Worm (Caenorhabditis elegans) whole organism, mixed stage, embryonic: ENCODE results near the gene F47F2.1.

Experiments
- M03D4.4 ChIP-seq: sonication (generic microtip); optimal IDR thresholded peaks from 2 replicates; lab custom pipeline; 2017; ENCODE audit warnings: mild to moderate bottlenecking, missing genetic modification characterization, missing compliant biosample characterization
- bed-3 ChIP-seq: fragments of 200-800 bp; sonication (Bioruptor generic); optimal IDR thresholded peaks from 3 replicates; lab custom pipeline; 2018; ENCODE audit warnings: mild to moderate bottlenecking, missing genetic modification characterization, moderate library complexity, missing compliant biosample characterization
- blmp-1 ChIP-seq: fragments of 150-350 bp; optimal IDR thresholded peaks from 2 replicates; lab custom pipeline; 2014; ENCODE audit warnings: missing biosample characterization, missing genetic modification characterization
- ceh-39 ChIP-seq: fragments of 150-350 bp; optimal IDR thresholded peaks from 2 replicates; lab custom pipeline; 2014; ENCODE audit warnings: missing biosample characterization, missing genetic modification characterization
- ceh-43 ChIP-seq: fragments of 200-800 bp; sonication (Bioruptor generic); optimal IDR thresholded peaks from 2 replicates; lab custom pipeline; 2018; ENCODE audit warnings: mild to moderate bottlenecking, missing genetic modification characterization, moderate library complexity, missing compliant biosample characterization
- ceh-83 ChIP-seq: fragments of 200-800 bp; sonication (Bioruptor generic); optimal IDR thresholded peaks from 2 replicates; lab custom pipeline; 2018; ENCODE audit warnings: mild to moderate bottlenecking, missing genetic modification characterization, missing compliant biosample characterization
- cnd-1 ChIP-seq: fragments of 200-800 bp; sonication (Bioruptor generic); optimal IDR thresholded peaks from 2 replicates; lab custom pipeline; 2018; ENCODE audit warnings: mild to moderate bottlenecking, missing genetic modification characterization, missing compliant biosample characterization
- drap-1 ChIP-seq: fragments of 200-800 bp; sonication (Bioruptor generic); optimal IDR thresholded peaks from 3 replicates; lab custom pipeline; 2018; ENCODE audit warnings: mild to moderate bottlenecking, missing genetic modification characterization, missing compliant biosample characterization
- elt-1 ChIP-seq: sonication (generic microtip); optimal IDR thresholded peaks from 2 replicates; lab custom pipeline; 2017; ENCODE audit warnings: missing genetic modification characterization, mild to moderate bottlenecking, missing compliant biosample characterization, antibody characterized with exemption, moderate library complexity, borderline replicate concordance; ENCODE audit not compliant: insufficient read depth
- elt-3 ChIP-seq: fragments of 150-350 bp; optimal IDR thresholded peaks from 2 replicates; lab custom pipeline; 2014; ENCODE audit warnings: missing biosample characterization, missing genetic modification characterization
- flh-1 ChIP-seq: fragments of 200-800 bp; sonication (Bioruptor generic); optimal IDR thresholded peaks from 2 replicates; lab custom pipeline; 2018; ENCODE audit warnings: mild to moderate bottlenecking, missing genetic modification characterization, moderate library complexity, missing compliant biosample characterization
- ham-2 ChIP-seq: fragments of 200-800 bp; sonication (Bioruptor generic); optimal IDR thresholded peaks from 2 replicates; lab custom pipeline; 2018; ENCODE audit warnings: mild to moderate bottlenecking, missing genetic modification characterization, missing compliant biosample characterization
- hlh-1 ChIP-seq: fragments of 150-350 bp; optimal IDR thresholded peaks from 2 replicates; lab custom pipeline; 2014; ENCODE audit warnings: missing biosample characterization, missing genetic modification reagents, missing genetic modification characterization
- lin-13 ChIP-seq: fragments of 150-350 bp; optimal IDR thresholded peaks from 2 replicates; lab custom pipeline; 2014; ENCODE audit warnings: missing biosample characterization, missing genetic modification characterization
- lin-32 ChIP-seq: fragments of 200-800 bp; sonication (Bioruptor generic); optimal IDR thresholded peaks from 2 replicates; lab custom pipeline; 2018; ENCODE audit warnings: mild to moderate bottlenecking, missing genetic modification characterization, missing compliant biosample characterization
- mab-5 ChIP-seq: fragments of 150-350 bp; optimal IDR thresholded peaks from 2 replicates; lab custom pipeline; 2014; ENCODE audit warnings: missing biosample characterization, missing genetic modification characterization
- mep-1 ChIP-seq: fragments of 150-350 bp; optimal IDR thresholded peaks from 2 replicates; lab custom pipeline; 2017; ENCODE audit warnings: missing biosample characterization, missing genetic modification reagents, missing genetic modification characterization, inconsistent platforms
- mls-2 ChIP-seq: sonication (generic microtip); optimal IDR thresholded peaks from 2 replicates; lab custom pipeline; 2016; ENCODE audit warnings: mild to moderate bottlenecking, missing genetic modification characterization, moderate library complexity, missing compliant biosample characterization
- nhr-12 ChIP-seq: fragments of 150-350 bp; optimal IDR thresholded peaks from 2 replicates; lab custom pipeline; 2014; ENCODE audit warnings: missing biosample characterization, missing genetic modification characterization
- nhr-2 ChIP-seq: fragments of 150-350 bp; optimal IDR thresholded peaks from 2 replicates; lab custom pipeline; 2014; ENCODE audit warnings: missing biosample characterization, missing genetic modification characterization
- nhr-237 ChIP-seq: fragments of 150-350 bp; optimal IDR thresholded peaks from 2 replicates; lab custom pipeline; 2014; ENCODE audit warnings: missing biosample characterization, missing genetic modification characterization
- nhr-28 ChIP-seq: fragments of 150-350 bp; optimal IDR thresholded peaks from 2 replicates; lab custom pipeline; 2014; ENCODE audit warnings: missing biosample characterization, missing genetic modification characterization
- nhr-76 ChIP-seq: sonication (generic microtip); optimal IDR thresholded peaks from 2 replicates; lab custom pipeline; 2017; ENCODE audit warnings: missing biosample characterization, missing genetic modification characterization
- pha-4 ChIP-seq: fragments of 150-350 bp; optimal IDR thresholded peaks from 2 replicates; lab custom pipeline; 2018; ENCODE audit warnings: missing biosample characterization, missing genetic modification reagents, missing genetic modification characterization
- sem-2 ChIP-seq: fragments of 200-800 bp; sonication (Bioruptor generic); optimal IDR thresholded peaks from 2 replicates; lab custom pipeline; 2018; ENCODE audit warnings: mild to moderate bottlenecking, missing genetic modification characterization, missing compliant biosample characterization
- snpc-4 ChIP-seq: fragments of 150-350 bp; optimal IDR thresholded peaks from 2 replicates; lab custom pipeline; 2014; ENCODE audit warnings: missing biosample characterization, missing genetic modification characterization
- tbx-8 ChIP-seq: fragments of 200-800 bp; sonication (Bioruptor generic); optimal IDR thresholded peaks from 2 replicates; lab custom pipeline; 2018; ENCODE audit warnings: mild to moderate bottlenecking, missing genetic modification characterization, moderate library complexity, missing compliant biosample characterization
- unc-120 ChIP-seq: sonication (generic microtip); optimal IDR thresholded peaks from 2 replicates; lab custom pipeline; 2017; ENCODE audit warnings: missing genetic modification characterization, missing compliant biosample characterization; ENCODE audit not compliant: poor library complexity, severe bottlenecking
- unc-39 ChIP-seq: fragments of 150-350 bp; optimal IDR thresholded peaks from 2 replicates; lab custom pipeline; 2014; ENCODE audit warnings: missing biosample characterization, missing genetic modification characterization
- unc-62 ChIP-seq: fragments of 150-350 bp; optimal IDR thresholded peaks from 2 replicates; lab custom pipeline; 2014; ENCODE audit warnings: missing biosample characterization, missing genetic modification reagents, missing genetic modification characterization
- zip-8 ChIP-seq: fragments of 150-350 bp; optimal IDR thresholded peaks from 2 replicates; lab custom pipeline; 2014; ENCODE audit warnings: missing biosample characterization, missing genetic modification characterization
- ztf-11 ChIP-seq: fragments of 150-350 bp; optimal IDR thresholded peaks from 2 replicates; lab custom pipeline; 2014; ENCODE audit warnings: missing biosample characterization, missing genetic modification characterization

Gene F47F2.1

ce11 chrX:3857697-3858096 is 20.6 kb upstream of the F47F2.1 start, which contains the start of gene ceh-18:
TSS of gene ceh-18 (minus strand) at chrX:3857797.
- TF ChIP-seq unc-62 (no peak), lin-32 (GFP tag; lab: Kevin White, UChicago) (no peak), sem-2 (GFP tag; lab: Kevin White, UChicago) (no peak), nhr-12 (tag; lab: Kevin White, UChicago) (no peak), mab-5 (no peak), unc-120 (tag; lab: Kevin White, UChicago) (no peak), unc-39 (tag; lab: Kevin White, UChicago) (no peak), hlh-1 (no peak), elt-1 (tag; lab: Kevin White, UChicago) (no peak)

- no peak for TF ChIP-seq elt-1 (tag; lab: Kevin White, UChicago)
- TF ChIP-seq ham-2 (GFP tag; lab: Kevin White, UChicago) = no peak
- TF ChIP-seq ceh-83 (GFP tag; lab: Kevin White, UChicago) = no peak
- TF ChIP-seq mls-2 (tag; lab: Kevin White, UChicago) = no peak
- TF ChIP-seq nhr-2 (tag; lab: Kevin White, UChicago) = no peak
- no peak for TF ChIP-seq flh-1
- no peak for TF ChIP-seq ceh-43 (GFP tag; lab: Kevin White, UChicago)
- no peak for TF ChIP-seq elt-3 (tag; lab: Kevin White, UChicago)
- no peak for TF ChIP-seq cnd-1 (tag; lab: Kevin White, UChicago)
- TF ChIP-seq M03D4.4 (tag; lab: Kevin White, UChicago) = no peak
- TF ChIP-seq, all 35 proteins: peak for 0
These were observed 20.0 kb upstream of the F47F2.1 start for ce11 chrX:3858355-3858754.

- no peak for TF ChIP-seq elt-3 (tag; lab: Kevin White, UChicago)
- TF ChIP-seq lin-13 (tag; lab: Kevin White, UChicago) = no peak
- no peak for TF ChIP-seq ham-2 (GFP tag; lab: Kevin White, UChicago)
- TF ChIP-seq nhr-28 (tag; lab: Kevin White, UChicago) = no peak
- no peak for TF ChIP-seq sem-2 (GFP tag; lab: Kevin White, UChicago)
- no peak for TF ChIP-seq nhr-237 (tag; lab: Kevin White, UChicago)
- TF ChIP-seq blmp-1 = no peak
- no peak for TF ChIP-seq zip-8 (tag; lab: Kevin White, UChicago)
- TF ChIP-seq ceh-83 (GFP tag; lab: Kevin White, UChicago) = no peak
- TF ChIP-seq ztf-11 (tag; lab: Kevin White, UChicago) = no peak
- no peak for TF ChIP-seq mab-5
- TF ChIP-seq pha-4 = no peak
- no peak for TF ChIP-seq M03D4.4 (tag; lab: Kevin White, UChicago)
- no peak for TF ChIP-seq drap-1
- TF ChIP-seq ceh-39 (tag; lab: Kevin White, UChicago) = no peak
These were observed 18.9 kb upstream of the F47F2.1 start for ce11 chrX:3859449-3859848.

- TF ChIP-seq mls-2 (tag; lab: Kevin White, UChicago) (no peak), nhr-237 (tag; lab: Kevin White, UChicago) (no peak), tbx-8 (GFP tag; lab: Kevin White, UChicago) (no peak), zip-8 (tag; lab: Kevin White, UChicago) (no peak), elt-1 (tag; lab: Kevin White, UChicago) (no peak), unc-120 (tag; lab: Kevin White, UChicago) (peak; percentile 39), snpc-4 (tag; lab: Kevin White, UChicago) (no peak), bed-3 (GFP tag; lab: Kevin White, UChicago) (no peak), hlh-1 (peak; percentile 95), ceh-43 (GFP tag; lab: Kevin White, UChicago) (no peak), ceh-39 (tag; lab: Kevin White, UChicago) (no peak), blmp-1 (no peak), unc-39 (tag; lab: Kevin White, UChicago) (no peak), lin-32 (GFP tag; lab: Kevin White, UChicago) (no peak), mep-1 (tag; lab: Kevin White, UChicago) (no peak), nhr-76 (tag; lab: Kevin White, UChicago) (no peak)
These were observed 17.0 kb upstream of the F47F2.1 start for ce11 chrX:3861294-3861693.
